Fruit fly (Drosophila melanogaster) whole organism, prepupa: ENCODE results near the gene CG32054.

Experiments
- Blimp-1 ChIP-seq: fragments of 200-800 bp; sonication (Bioruptor generic); optimal IDR thresholded peaks from 3 replicates; lab custom pipeline; 2017; ENCODE audit warnings: missing biosample characterization, missing genetic modification characterization, mild to moderate bottlenecking, moderate library complexity, missing genetic modification reagents
- CG10631 ChIP-seq: fragments of 200-800 bp; sonication (Bioruptor generic); optimal IDR thresholded peaks from 2 replicates; lab custom pipeline; 2016; ENCODE audit warnings: missing biosample characterization, missing genetic modification characterization
- CG10669 ChIP-seq: fragments of 200-800 bp; sonication (Bioruptor generic); optimal IDR thresholded peaks from 3 replicates; lab custom pipeline; 2018; ENCODE audit warnings: missing biosample characterization, mild to moderate bottlenecking, missing genetic modification characterization, moderate library complexity
- CG11902 ChIP-seq: fragments of 200-800 bp; sonication (Bioruptor generic); optimal IDR thresholded peaks from 3 replicates; lab custom pipeline; 2016; ENCODE audit warnings: missing biosample characterization, missing genetic modification characterization
- CG16779 ChIP-seq: fragments of 200-800 bp; sonication (Bioruptor generic); optimal IDR thresholded peaks from 3 replicates; lab custom pipeline; 2017; ENCODE audit warnings: missing biosample characterization, mild to moderate bottlenecking, missing genetic modification characterization
- CG3032 ChIP-seq: fragments of 200-800 bp; optimal IDR thresholded peaks from 2 replicates; lab custom pipeline; 2019; ENCODE audit warnings: missing biosample characterization, mild to moderate bottlenecking, missing genetic modification characterization, moderate library complexity
- CG32006 ChIP-seq: fragments of 200-800 bp; sonication (Bioruptor generic); optimal IDR thresholded peaks from 3 replicates; lab custom pipeline; 2017; ENCODE audit warnings: missing biosample characterization, mild to moderate bottlenecking, missing genetic modification characterization
- CG3919 ChIP-seq: fragments of 200-800 bp; sonication (Bioruptor generic); optimal IDR thresholded peaks from 3 replicates; lab custom pipeline; 2016; ENCODE audit warnings: missing biosample characterization, missing genetic modification characterization
- CG4318 ChIP-seq: fragments of 200-800 bp; sonication (Bioruptor generic); optimal IDR thresholded peaks from 3 replicates; lab custom pipeline; 2017; ENCODE audit warnings: missing biosample characterization, mild to moderate bottlenecking, missing genetic modification characterization
- CG6163 ChIP-seq: fragments of 200-800 bp; sonication (Bioruptor generic); IDR thresholded peaks from 3 replicates; pipeline ENCODE4 v1.3.6; 2022; ENCODE audit warnings: missing biosample characterization, missing genetic modification characterization
- CG6276 ChIP-seq: fragments of 200-800 bp; sonication (Bioruptor generic); optimal IDR thresholded peaks from 2 replicates; lab custom pipeline; 2017; ENCODE audit warnings: missing biosample characterization, mild to moderate bottlenecking, missing genetic modification characterization
- CG6808 ChIP-seq: fragments of 200-800 bp; sonication (Bioruptor generic); optimal IDR thresholded peaks from 3 replicates; lab custom pipeline; 2017; ENCODE audit warnings: missing biosample characterization, missing genetic modification characterization, mild to moderate bottlenecking, moderate library complexity, missing genetic modification reagents
- CG6854 ChIP-seq: fragments of 200-800 bp; sonication (Bioruptor generic); optimal IDR thresholded peaks from 2 replicates; lab custom pipeline; 2017; ENCODE audit warnings: missing biosample characterization, mild to moderate bottlenecking, missing genetic modification characterization
- CG7368 ChIP-seq: fragments of 200-800 bp; sonication (Bioruptor generic); optimal IDR thresholded peaks from 3 replicates; lab custom pipeline; 2016; ENCODE audit warnings: missing biosample characterization, missing genetic modification characterization
- CG8119 ChIP-seq: fragments of 200-800 bp; sonication (Bioruptor generic); IDR thresholded peaks from 3 replicates; pipeline ENCODE4 v1.3.6; 2022; ENCODE audit warnings: missing biosample characterization, missing genetic modification characterization
- Eip78C ChIP-seq: fragments of 200-800 bp; sonication (Bioruptor generic); peaks from one replicate; lab custom pipeline; 2016; ENCODE audit warnings: missing biosample characterization, missing genetic modification characterization
- Eip93F ChIP-seq: fragments of 200-800 bp; sonication (Bioruptor generic); optimal IDR thresholded peaks from 2 replicates; lab custom pipeline; 2016; ENCODE audit warnings: missing biosample characterization, mild to moderate bottlenecking, missing genetic modification characterization
- Ets96B ChIP-seq: fragments of 200-800 bp; optimal IDR thresholded peaks from 2 replicates; lab custom pipeline; 2019; ENCODE audit warnings: missing biosample characterization, mild to moderate bottlenecking, missing genetic modification characterization, moderate library complexity
- Gug ChIP-seq: fragments of 200-800 bp; sonication (Bioruptor generic); IDR thresholded peaks from 2 replicates; pipeline ENCODE4 v1.3.6; 2022; ENCODE audit warnings: missing biosample characterization, missing genetic modification characterization
- Hr38 ChIP-seq: sonication (Bioruptor generic); optimal IDR thresholded peaks from 2 replicates; lab custom pipeline; 2016; ENCODE audit warnings: missing biosample characterization, missing genetic modification characterization
- Hr4 ChIP-seq: fragments of 200-800 bp; sonication (Bioruptor generic); optimal IDR thresholded peaks from 3 replicates; lab custom pipeline; 2016; ENCODE audit warnings: missing biosample characterization, missing genetic modification characterization
- Met ChIP-seq: fragments of 200-800 bp; sonication (Bioruptor generic); optimal IDR thresholded peaks from 3 replicates; lab custom pipeline; 2016; ENCODE audit warnings: missing biosample characterization, missing genetic modification characterization
- Smox ChIP-seq: fragments of 200-800 bp; sonication (Bioruptor generic); optimal IDR thresholded peaks from 3 replicates; lab custom pipeline; 2016; ENCODE audit warnings: missing biosample characterization, missing genetic modification characterization
- Sox15 ChIP-seq: fragments of 200-800 bp; sonication (Bioruptor generic); optimal IDR thresholded peaks from 3 replicates; lab custom pipeline; 2016; ENCODE audit warnings: missing biosample characterization, missing genetic modification characterization
- achi ChIP-seq: fragments of 200-800 bp; sonication (Bioruptor generic); optimal IDR thresholded peaks from 3 replicates; lab custom pipeline; 2016; ENCODE audit warnings: missing biosample characterization, missing genetic modification characterization
- acj6 ChIP-seq: fragments of 200-800 bp; sonication (Bioruptor generic); optimal IDR thresholded peaks from 3 replicates; lab custom pipeline; 2016; ENCODE audit warnings: missing biosample characterization, missing genetic modification characterization
- dac ChIP-seq: fragments of 200-800 bp; sonication (Bioruptor generic); optimal IDR thresholded peaks from 2 replicates; lab custom pipeline; 2017; ENCODE audit warnings: missing biosample characterization, mild to moderate bottlenecking, missing genetic modification characterization
- eg ChIP-seq: fragments of 200-800 bp; sonication (Bioruptor generic); IDR thresholded peaks from 3 replicates; pipeline ENCODE4 v1.3.6; 2022; ENCODE audit warnings: missing biosample characterization, missing genetic modification characterization
- fd85E ChIP-seq: fragments of 200-800 bp; sonication (Bioruptor generic); optimal IDR thresholded peaks from 3 replicates; lab custom pipeline; 2016; ENCODE audit warnings: missing biosample characterization, missing genetic modification characterization
- fkh ChIP-seq: fragments of 200-800 bp; sonication (Bioruptor generic); optimal IDR thresholded peaks from 3 replicates; lab custom pipeline; 2017; ENCODE audit warnings: missing biosample characterization, mild to moderate bottlenecking, missing genetic modification characterization, moderate library complexity
- pdm3 ChIP-seq: fragments of 200-800 bp; sonication (Bioruptor generic); optimal IDR thresholded peaks from 3 replicates; lab custom pipeline; 2016; ENCODE audit warnings: missing biosample characterization, missing genetic modification characterization
- ss ChIP-seq, 2 experiments: fragments of 200-800 bp; sonication (Bioruptor generic); optimal IDR thresholded peaks; 2 replicates in 1 of 2; 3 replicates in 1 of 2; lab custom pipeline; 2017 to 2018; ENCODE audit warnings: mild to moderate bottlenecking in 2 of 2, missing biosample characterization in 2 of 2, missing genetic modification characterization in 2 of 2, moderate library complexity in 1 of 2
- svp ChIP-seq: fragments of 200-800 bp; sonication (Bioruptor generic); peaks from one replicate; lab custom pipeline; 2016; ENCODE audit warnings: missing biosample characterization, missing genetic modification characterization
- vri ChIP-seq: fragments of 200-800 bp; sonication (Bioruptor generic); optimal IDR thresholded peaks from 3 replicates; lab custom pipeline; 2016; ENCODE audit warnings: missing biosample characterization, mild to moderate bottlenecking, missing genetic modification characterization

Gene CG32054

DNA sequence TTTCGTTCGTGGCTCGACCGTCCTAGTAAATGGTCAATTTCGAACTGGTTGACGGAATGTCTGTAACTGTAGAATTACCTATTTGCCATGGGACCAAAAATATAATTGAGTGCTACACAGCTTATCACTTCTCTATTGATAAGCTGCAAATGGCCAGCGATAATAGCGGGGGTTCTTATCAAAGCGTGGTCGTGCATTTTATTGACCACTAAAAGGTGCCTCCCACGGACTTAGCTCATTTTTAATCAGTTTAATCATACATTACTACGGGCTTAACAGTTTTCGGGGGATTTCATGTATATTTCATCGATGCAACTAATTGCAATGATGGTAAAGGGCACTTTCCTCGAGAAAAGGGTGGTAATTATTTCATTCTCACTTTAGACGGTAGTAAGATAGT is at the start of gene CG32054:
Gene CG32054, minus strand, starts transcription at position 17 of the 400 bp plus-strand sequence.
- TF ChIP-seq achi (GFP tag; lab: Kevin White, UChicago) (no peak), vri (GFP tag; lab: Kevin White, UChicago) (peak; percentile 39)

DNA sequence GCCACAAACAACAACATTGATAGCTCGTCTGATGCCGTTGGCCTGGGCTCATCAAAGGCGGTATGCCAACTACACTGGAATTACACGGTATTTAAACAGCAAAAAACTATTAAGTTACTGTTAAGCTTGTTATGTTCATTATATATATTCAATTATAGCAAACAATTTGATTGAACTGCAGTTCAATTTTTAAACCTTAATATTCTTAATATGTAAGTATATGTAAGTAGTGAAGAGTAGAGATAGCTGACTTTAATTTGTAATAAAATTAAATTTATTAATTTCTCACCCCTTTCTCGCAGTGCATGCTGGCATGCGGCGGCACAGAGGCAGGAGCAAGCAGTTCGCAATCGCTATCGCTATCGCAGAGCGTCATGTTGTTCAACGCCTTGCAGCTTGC is 15.8 kb upstream of the CG32054 start:
- TF ChIP-seq Ets96B (tag; lab: Kevin White, UChicago) (peak; percentile 25), Eip78C (GFP tag; lab: Kevin White, UChicago) (peak; percentile 57), CG32006 (peak; percentile 53), CG7368 (no peak), acj6 (GFP tag; lab: Kevin White, UChicago) (no peak), svp (GFP tag; lab: Kevin White, UChicago) (peak; percentile 33), CG6808 (GFP tag; lab: Kevin White, UChicago) (no peak), CG6163 (GFP tag; lab: Robert Waterston, UW) (0 out of 3 replicates have a peak, but pooled peaks have one; percentile 32), CG4318 (GFP tag; lab: Kevin White, UChicago) (peak; percentile 34), ss (GFP tag; optimal IDR thresholded peaks at IDR 0.05; lab: Kevin White, UChicago) (peak in 1 of 2 experiments; percentile 3), Eip93F (GFP tag; lab: Kevin White, UChicago) (no peak), eg (GFP tag; lab: Robert Waterston, UW) (peak; percentile 59; the same call in 2 of the 3 replicates), dac (GFP tag; lab: Kevin White, UChicago) (no peak), Hr4 (GFP tag; lab: Kevin White, UChicago) (peak; percentile 23), Gug (GFP tag; lab: Robert Waterston, UW) (peak; percentile 45; the same call in 1 of the 2 replicates), CG6276 (GFP tag; lab: Kevin White, UChicago) (peak; percentile 15), CG8119 (peak; percentile 39; the same call in 2 of the 3 replicates)

DNA sequence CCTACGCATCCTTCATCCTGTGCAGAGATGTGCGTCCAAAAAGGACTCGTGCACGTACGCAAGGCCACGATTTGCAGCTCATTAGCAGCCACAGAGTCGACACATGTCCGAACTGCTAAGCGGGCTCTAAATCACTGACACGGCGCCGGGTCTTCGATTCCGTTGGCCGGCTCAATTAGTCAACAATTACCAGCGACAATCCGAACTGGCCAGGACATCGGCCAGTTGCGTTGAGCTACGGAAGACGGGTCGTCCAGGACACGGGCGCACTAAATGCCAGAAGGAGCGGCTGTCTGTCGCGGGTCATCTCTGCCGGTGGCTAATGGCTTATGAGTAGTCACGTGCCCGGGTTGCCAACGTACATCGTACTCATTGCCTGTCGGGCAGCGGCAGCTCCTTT is 11.3 kb upstream of the CG32054 start:
- TF ChIP-seq CG10669 (GFP tag; lab: Kevin White, UChicago) (no peak), CG4318 (GFP tag; lab: Kevin White, UChicago) (no peak), CG3032 (no peak)

DNA sequence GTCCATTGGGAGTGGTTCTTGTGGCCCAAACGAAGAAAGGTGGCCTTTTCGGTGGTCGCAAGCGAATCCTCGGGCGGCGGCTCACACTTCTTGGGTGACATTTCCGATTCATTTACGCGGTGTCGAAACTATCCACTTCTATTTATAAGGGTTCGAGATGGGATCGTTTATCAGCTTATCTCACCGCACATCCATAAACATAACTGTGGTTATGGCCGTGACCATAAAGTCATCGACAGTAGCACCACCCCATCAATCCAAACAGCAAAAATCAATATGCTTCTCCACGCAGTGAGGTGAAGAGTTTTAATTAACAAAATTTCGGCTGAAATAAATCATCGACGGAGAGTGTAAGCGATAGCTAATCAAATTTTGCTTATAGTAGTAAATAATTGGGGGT is 6.2 kb upstream of the CG32054 start, which contains the start of gene CG42826:
Gene CG42826, minus strand, starts transcription at position 101 of the 400 bp plus-strand sequence.
- TF ChIP-seq fkh (no peak), dac (GFP tag; lab: Kevin White, UChicago) (no peak), CG6854 (GFP tag; lab: Kevin White, UChicago) (no peak), CG7368 (no peak), achi (GFP tag; lab: Kevin White, UChicago) (no peak), Sox15 (no peak), CG10631 (no peak), fd85E (GFP tag; lab: Kevin White, UChicago) (no peak), Blimp-1 (GFP tag; lab: Kevin White, UChicago) (no peak), CG8119 (no peak), pdm3 (GFP tag; lab: Kevin White, UChicago) (no peak), CG32006 (no peak)

DNA sequence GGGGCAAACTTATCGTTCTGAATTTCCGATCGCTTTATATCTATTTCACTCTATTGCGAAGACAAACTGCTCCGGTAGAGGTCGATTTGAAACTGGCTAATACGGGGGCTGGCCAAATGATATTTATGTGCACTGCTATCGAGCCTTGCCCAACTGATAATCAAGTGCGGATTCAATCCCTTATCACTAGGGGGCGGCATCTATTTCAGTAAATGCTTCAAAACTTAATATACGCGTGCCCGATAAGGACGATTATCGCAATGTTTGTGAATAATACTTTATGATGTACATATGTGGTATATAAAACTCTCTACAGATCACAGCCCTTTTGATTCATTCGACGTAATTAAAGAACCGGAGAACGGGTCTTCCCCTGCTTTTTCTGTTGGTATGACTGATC is 3.5 kb upstream of the CG32054 start, which contains the start of gene Srg2:
Gene Srg2, minus strand, starts transcription at position 101 of the 400 bp plus-strand sequence.
- TF ChIP-seq Met (GFP tag; lab: Kevin White, UChicago) (no peak), svp (GFP tag; lab: Kevin White, UChicago) (no peak), eg (GFP tag; lab: Robert Waterston, UW) (no peak), CG10631 (no peak), Smox (GFP tag; lab: Kevin White, UChicago) (no peak), Hr38 (no peak), CG7368 (no peak), CG11902 (no peak), Hr4 (GFP tag; lab: Kevin White, UChicago) (no peak), Sox15 (no peak), CG3919 (GFP tag; lab: Kevin White, UChicago) (no peak), pdm3 (GFP tag; lab: Kevin White, UChicago) (no peak), CG16779 (tag; lab: Kevin White, UChicago) (no peak)
